Fruit fly (Drosophila melanogaster): ENCODE results near the gene Nopp140.

The Nopp140 gene

dm6 chr3L:21832203-21833160 lies at the start of gene Nopp140, which contains the start of gene CG7148:
TSS of gene Nopp140 (plus strand) at chr3L:21832774.
TSS of gene CG7148 (minus strand) at chr3L:21832253.
- TF ChIP-seq Dll (optimal IDR thresholded peaks at IDR 0.05) = no peak
- TF ChIP-seq psq (optimal IDR thresholded peaks at IDR 0.05) = no peak
- no peak for TF ChIP-seq usp (GFP tag; optimal IDR thresholded peaks at IDR 0.05)

dm6 chr3L:21787883-21788282 lies 44.7 kb upstream of the Nopp140 start:
- no peak for TF ChIP-seq usp (GFP tag; optimal IDR thresholded peaks at IDR 0.05)
- TF ChIP-seq EcR (GFP tag; optimal IDR thresholded peaks at IDR 0.05) = no peak
- TF ChIP-seq pan (optimal IDR thresholded peaks at IDR 0.05) = no peak

dm6 chr3L:21800424-21800823 lies 32.1 kb upstream of the Nopp140 start:
- no peak for TF ChIP-seq pan (optimal IDR thresholded peaks at IDR 0.05)
- TF ChIP-seq Dll (optimal IDR thresholded peaks at IDR 0.05) = no peak
- no peak for TF ChIP-seq psq (optimal IDR thresholded peaks at IDR 0.05)
- no peak for TF ChIP-seq usp (GFP tag; optimal IDR thresholded peaks at IDR 0.05)
- no peak for TF ChIP-seq CG8478 (optimal IDR thresholded peaks at IDR 0.05)
- no peak for TF ChIP-seq EcR (GFP tag; optimal IDR thresholded peaks at IDR 0.05)

dm6 chr3L:21808003-21808530 lies 24.5 kb upstream of the Nopp140 start:
- TF ChIP-seq Dll (optimal IDR thresholded peaks at IDR 0.05) = no peak
- no peak for TF ChIP-seq EcR (GFP tag; optimal IDR thresholded peaks at IDR 0.05)
- no peak for TF ChIP-seq psq (optimal IDR thresholded peaks at IDR 0.05)
- no peak for TF ChIP-seq usp (GFP tag; optimal IDR thresholded peaks at IDR 0.05)
- TF ChIP-seq pan (optimal IDR thresholded peaks at IDR 0.05) = no peak
- TF ChIP-seq CG8478 (optimal IDR thresholded peaks at IDR 0.05) = no peak

dm6 chr3L:21808568-21808967 lies 24.0 kb upstream of the Nopp140 start, which contains the start of gene eg:
TSS of gene eg (plus strand) at chr3L:21808703.
- TF ChIP-seq psq (optimal IDR thresholded peaks at IDR 0.05) (no peak), CG8478 (optimal IDR thresholded peaks at IDR 0.05) (no peak), usp (GFP tag; optimal IDR thresholded peaks at IDR 0.05) (no peak), pan (optimal IDR thresholded peaks at IDR 0.05) (no peak), Dll (optimal IDR thresholded peaks at IDR 0.05) (no peak), EcR (GFP tag; optimal IDR thresholded peaks at IDR 0.05) (no peak)

dm6 chr3L:21813598-21813997 lies 19.0 kb upstream of the Nopp140 start, which contains the start of gene CG43895:
TSS of gene CG43895 (minus strand) at chr3L:21813698.
- TF ChIP-seq usp (GFP tag; optimal IDR thresholded peaks at IDR 0.05) (no peak), CG8478 (optimal IDR thresholded peaks at IDR 0.05) (no peak), psq (optimal IDR thresholded peaks at IDR 0.05) (no peak), Dll (optimal IDR thresholded peaks at IDR 0.05) (no peak), pan (optimal IDR thresholded peaks at IDR 0.05) (no peak), EcR (GFP tag; optimal IDR thresholded peaks at IDR 0.05) (no peak)

dm6 chr3L:21818701-21819100 lies 13.9 kb upstream of the Nopp140 start:
- TF ChIP-seq CG8478 (optimal IDR thresholded peaks at IDR 0.05) (no peak), psq (optimal IDR thresholded peaks at IDR 0.05) (no peak), EcR (GFP tag; optimal IDR thresholded peaks at IDR 0.05) (no peak), Dll (optimal IDR thresholded peaks at IDR 0.05) (no peak)

- TF ChIP-seq pan (optimal IDR thresholded peaks at IDR 0.05) (no peak), CG8478 (optimal IDR thresholded peaks at IDR 0.05) (no peak), EcR (GFP tag; optimal IDR thresholded peaks at IDR 0.05) (no peak), psq (optimal IDR thresholded peaks at IDR 0.05) (no peak), Dll (optimal IDR thresholded peaks at IDR 0.05) (no peak), usp (GFP tag; optimal IDR thresholded peaks at IDR 0.05) (no peak)
These were observed 13.1 kb upstream of the Nopp140 start for dm6 chr3L:21819497-21819896.

dm6 chr3L:21821780-21822179 lies 10.8 kb upstream of the Nopp140 start, which contains the start of gene CycH:
TSS of gene CycH (plus strand) at chr3L:21821997.
- TF ChIP-seq Dll (optimal IDR thresholded peaks at IDR 0.05) (no peak), EcR (GFP tag; optimal IDR thresholded peaks at IDR 0.05) (no peak), psq (optimal IDR thresholded peaks at IDR 0.05) (no peak), usp (GFP tag; optimal IDR thresholded peaks at IDR 0.05) (no peak), pan (optimal IDR thresholded peaks at IDR 0.05) (no peak), CG8478 (optimal IDR thresholded peaks at IDR 0.05) (no peak)

dm6 chr3L:21823236-21823635 lies 9.3 kb upstream of the Nopp140 start, which contains the start of gene CG7407:
TSS of gene CG7407 (plus strand) at chr3L:21823461.
- TF ChIP-seq EcR (GFP tag; optimal IDR thresholded peaks at IDR 0.05) (no peak), usp (GFP tag; optimal IDR thresholded peaks at IDR 0.05) (no peak), pan (optimal IDR thresholded peaks at IDR 0.05) (no peak), CG8478 (optimal IDR thresholded peaks at IDR 0.05) (no peak), psq (optimal IDR thresholded peaks at IDR 0.05) (no peak), Dll (optimal IDR thresholded peaks at IDR 0.05) (no peak)

- TF ChIP-seq usp (GFP tag; optimal IDR thresholded peaks at IDR 0.05) = no peak
- no peak for TF ChIP-seq EcR (GFP tag; optimal IDR thresholded peaks at IDR 0.05)
- TF ChIP-seq pan (optimal IDR thresholded peaks at IDR 0.05) = no peak
- no peak for TF ChIP-seq psq (optimal IDR thresholded peaks at IDR 0.05)
- TF ChIP-seq CG8478 (optimal IDR thresholded peaks at IDR 0.05) = no peak
- no peak for TF ChIP-seq Dll (optimal IDR thresholded peaks at IDR 0.05)
These were observed 7.7 kb upstream of the Nopp140 start, which contains the start of gene eIF2A for dm6 chr3L:21824725-21825353. TSS of gene eIF2A (plus strand) at chr3L:21824740.

dm6 chr3L:21827130-21827529 lies 5.4 kb upstream of the Nopp140 start:
- TF ChIP-seq psq (optimal IDR thresholded peaks at IDR 0.05) (no peak), pan (optimal IDR thresholded peaks at IDR 0.05) (no peak), Dll (optimal IDR thresholded peaks at IDR 0.05) (no peak), usp (GFP tag; optimal IDR thresholded peaks at IDR 0.05) (no peak), CG8478 (optimal IDR thresholded peaks at IDR 0.05) (no peak), EcR (GFP tag; optimal IDR thresholded peaks at IDR 0.05) (no peak)

Data from whole organism.